Worm (Caenorhabditis elegans) whole organism, late embryonic: Measurements from ENCODE around the gene srbc-22.

Experiments
- dve-1 ChIP-seq: sonication (generic microtip); optimal IDR thresholded peaks from 2 replicates; lab custom pipeline; 2017; ENCODE audit warnings: antibody characterized with exemption, mild to moderate bottlenecking, missing genetic modification characterization, missing compliant biosample characterization
- pha-4 ChIP-seq: fragments of 150-350 bp; optimal IDR thresholded peaks from 2 replicates; lab custom pipeline; 2018; ENCODE audit warnings: missing biosample characterization, missing genetic modification reagents, missing genetic modification characterization
- tbx-2 ChIP-seq: sonication (generic microtip); optimal IDR thresholded peaks from 2 replicates; lab custom pipeline; 2016; ENCODE audit warnings: missing genetic modification characterization, missing compliant biosample characterization
- unc-42 ChIP-seq: sonication (generic microtip); optimal IDR thresholded peaks from 2 replicates; lab custom pipeline; 2016; ENCODE audit warnings: missing genotype, missing genetic modification characterization, missing compliant biosample characterization

ce11 chrV:2166679-2167078 is 9.7 kb downstream of the srbc-22 start, which contains the start of gene srbc-19:
- TF ChIP-seq dve-1 (tag; lab: Kevin White, UChicago) (no peak), tbx-2 (tag; lab: Kevin White, UChicago) (no peak), pha-4 (tag; lab: Kevin White, UChicago) (no peak), unc-42 (tag; lab: Kevin White, UChicago) (no peak)
